Worm (Caenorhabditis elegans) whole organism, L4 larva: Measurements from ENCODE around the gene nhr-115.
A peak's percentile ranks its signal among the peaks of the same experiment; 100 is the strongest.

Experiments
- D1046.2 ChIP-seq: fragments of 200-800 bp; sonication (Bioruptor generic); IDR thresholded peaks from 2 replicates; pipeline ENCODE4 v1.3.6; 2022; ENCODE audit warnings: missing genetic modification characterization, missing compliant biosample characterization
- F10B5.3 ChIP-seq: sonication (generic microtip); optimal IDR thresholded peaks from 2 replicates; lab custom pipeline; 2016; ENCODE audit warnings: mild to moderate bottlenecking, missing genetic modification characterization, missing compliant biosample characterization
- F26F4.8 ChIP-seq: fragments of 200-800 bp; sonication (Bioruptor generic); conservative IDR thresholded peaks from 2 replicates; pipeline ENCODE4 v1.3.6; 2022; ENCODE audit warnings: missing genetic modification characterization, missing compliant biosample characterization
- F37D6.2 ChIP-seq: sonication (generic microtip); optimal IDR thresholded peaks from 2 replicates; lab custom pipeline; 2016; ENCODE audit warnings: mild to moderate bottlenecking, missing genetic modification characterization, missing compliant biosample characterization
- F44E2.7 ChIP-seq: fragments of 200-800 bp; sonication (Bioruptor generic); IDR thresholded peaks from 2 replicates; pipeline ENCODE4 v2.1.2; 2022; ENCODE audit warnings: missing genetic modification characterization, missing compliant biosample characterization
- T20F7.1 ChIP-seq: fragments of 200-800 bp; sonication (Bioruptor generic); optimal IDR thresholded peaks from 2 replicates; lab custom pipeline; 2018; ENCODE audit warnings: mild to moderate bottlenecking, missing genetic modification characterization, missing compliant biosample characterization
- Y48G9A.11 ChIP-seq: fragments of 200-800 bp; sonication (Bioruptor generic); IDR thresholded peaks from 2 replicates; pipeline ENCODE4 v1.3.6; 2022; ENCODE audit warnings: missing genetic modification reagents, missing genetic modification characterization, missing compliant biosample characterization
- ZK337.2 ChIP-seq: fragments of 200-800 bp; sonication (Bioruptor generic); IDR thresholded peaks from 2 replicates; pipeline ENCODE4 v1.3.6; 2022; ENCODE audit warnings: missing genetic modification reagents, missing genetic modification characterization, missing compliant biosample characterization
- ZK546.5 ChIP-seq, 2 experiments: sonication (generic microtip); optimal IDR thresholded peaks; 2 replicates each; lab custom pipeline; 2017; ENCODE audit warnings: missing biosample characterization in 2 of 2, missing genetic modification characterization in 2 of 2
- aha-1 ChIP-seq: fragments of 150-350 bp; peaks from one replicate; lab custom pipeline; 2014; ENCODE audit warnings: missing biosample characterization, missing genetic modification characterization
- ama-1 ChIP-seq: fragments of 150-350 bp; optimal IDR thresholded peaks from 2 replicates; lab custom pipeline; 2014; ENCODE audit warnings: inconsistent platforms, mixed read lengths
- cey-2 ChIP-seq: sonication (generic microtip); optimal IDR thresholded peaks from 3 replicates; lab custom pipeline; 2017; ENCODE audit warnings: missing genetic modification characterization, mild to moderate bottlenecking, missing compliant biosample characterization, antibody characterized with exemption, borderline replicate concordance; ENCODE audit not compliant: insufficient read depth
- ctbp-1 ChIP-seq: fragments of 200-800 bp; sonication (Bioruptor generic); IDR thresholded peaks from 2 replicates; pipeline ENCODE4 v1.3.6; 2022; ENCODE audit warnings: missing genetic modification reagents, missing genetic modification characterization, missing compliant biosample characterization
- daf-12 ChIP-seq: fragments of 150-350 bp; optimal IDR thresholded peaks from 2 replicates; lab custom pipeline; 2014; ENCODE audit warnings: missing biosample characterization, missing genetic modification reagents, missing genetic modification characterization
- daf-16 ChIP-seq, 3 experiments: sonication (generic microtip); optimal IDR thresholded peaks; 2 replicates each; lab custom pipeline; 2016 to 2017; ENCODE audit warnings: missing genetic modification characterization in 3 of 3, missing genetic modification reagents in 3 of 3, mild to moderate bottlenecking in 2 of 3, missing compliant biosample characterization in 2 of 3, missing biosample characterization in 1 of 3, moderate library complexity in 1 of 3
- dmd-8 ChIP-seq: fragments of 200-800 bp; sonication (Bioruptor generic); IDR thresholded peaks from 2 replicates; pipeline ENCODE4 v1.3.6; 2022; ENCODE audit warnings: missing genetic modification characterization, missing compliant biosample characterization
- dve-1 ChIP-seq: sonication (generic microtip); optimal IDR thresholded peaks from 2 replicates; lab custom pipeline; 2017; ENCODE audit warnings: antibody characterized with exemption, mild to moderate bottlenecking, missing genetic modification characterization, missing compliant biosample characterization; ENCODE audit not compliant: insufficient read depth
- egl-27 ChIP-seq: sonication (generic microtip); optimal IDR thresholded peaks from 3 replicates; lab custom pipeline; 2017; ENCODE audit warnings: missing biosample characterization, missing genetic modification reagents, missing genetic modification characterization
- fkh-10 ChIP-seq: fragments of 150-350 bp; optimal IDR thresholded peaks from 2 replicates; lab custom pipeline; 2014; ENCODE audit warnings: missing biosample characterization, missing genetic modification reagents, missing genetic modification characterization
- fos-1 ChIP-seq: fragments of 150-350 bp; optimal IDR thresholded peaks from 2 replicates; lab custom pipeline; 2014; ENCODE audit warnings: missing biosample characterization, missing genetic modification characterization
- hlh-11 ChIP-seq: fragments of 200-800 bp; sonication (Bioruptor generic); optimal IDR thresholded peaks from 2 replicates; lab custom pipeline; 2018; ENCODE audit warnings: mild to moderate bottlenecking, missing genetic modification characterization, missing compliant biosample characterization
- hlh-30 ChIP-seq: sonication (generic microtip); optimal IDR thresholded peaks from 2 replicates; lab custom pipeline; 2017; ENCODE audit warnings: antibody characterized with exemption, mild to moderate bottlenecking, missing genetic modification characterization, missing compliant biosample characterization; ENCODE audit not compliant: insufficient read depth
- jun-1 ChIP-seq: fragments of 150-350 bp; optimal IDR thresholded peaks from 2 replicates; lab custom pipeline; 2014; ENCODE audit warnings: missing biosample characterization, missing genetic modification reagents, missing genetic modification characterization
- lim-7 ChIP-seq: fragments of 200-800 bp; sonication (Bioruptor generic); IDR thresholded peaks from 2 replicates; pipeline ENCODE4 v1.3.6; 2022; ENCODE audit warnings: missing genetic modification characterization, missing compliant biosample characterization
- lin-1 ChIP-seq: fragments of 200-800 bp; sonication (Bioruptor generic); IDR thresholded peaks from 2 replicates; pipeline ENCODE4 v1.3.6; 2022; ENCODE audit warnings: missing genetic modification reagents, missing genetic modification characterization, missing compliant biosample characterization
- lin-38 ChIP-seq: fragments of 200-800 bp; sonication (Bioruptor generic); IDR thresholded peaks from 2 replicates; pipeline ENCODE4 v1.3.6; 2022; ENCODE audit warnings: missing genetic modification reagents, missing genetic modification characterization, missing compliant biosample characterization
- lir-3 ChIP-seq: sonication (generic microtip); optimal IDR thresholded peaks from 2 replicates; lab custom pipeline; 2016; ENCODE audit warnings: mild to moderate bottlenecking, missing genetic modification characterization, missing compliant biosample characterization
- mep-1 ChIP-seq: fragments of 150-350 bp; sonication (generic microtip); optimal IDR thresholded peaks from 3 replicates; lab custom pipeline; 2014; ENCODE audit warnings: missing biosample characterization, missing genetic modification characterization
- mxl-3 ChIP-seq: fragments of 200-800 bp; sonication (Bioruptor generic); optimal IDR thresholded peaks from 2 replicates; lab custom pipeline; 2018; ENCODE audit warnings: mild to moderate bottlenecking, missing genetic modification characterization, missing compliant biosample characterization
- nhr-102 ChIP-seq: sonication (generic microtip); optimal IDR thresholded peaks from 2 replicates; lab custom pipeline; 2016; ENCODE audit warnings: mild to moderate bottlenecking, missing genetic modification characterization, moderate library complexity, missing compliant biosample characterization
- nhr-111 ChIP-seq: fragments of 200-800 bp; sonication (Bioruptor generic); optimal IDR thresholded peaks from 2 replicates; lab custom pipeline; 2018; ENCODE audit warnings: mild to moderate bottlenecking, missing genetic modification characterization, missing compliant biosample characterization
- nhr-28 ChIP-seq: fragments of 150-350 bp; optimal IDR thresholded peaks from 2 replicates; lab custom pipeline; 2014; ENCODE audit warnings: missing biosample characterization, missing genetic modification characterization
- pqm-1 ChIP-seq: sonication (generic microtip); optimal IDR thresholded peaks from 2 replicates; lab custom pipeline; 2017; ENCODE audit warnings: missing biosample characterization, missing genetic modification characterization
- saeg-2 ChIP-seq: fragments of 200-800 bp; sonication (Bioruptor generic); IDR thresholded peaks from 2 replicates; pipeline ENCODE4 v1.3.6; 2022; ENCODE audit warnings: missing genetic modification reagents, missing genetic modification characterization, missing compliant biosample characterization
- set-16 ChIP-seq: fragments of 200-800 bp; sonication (Bioruptor generic); IDR thresholded peaks from 2 replicates; pipeline ENCODE4 v1.3.6; 2022; ENCODE audit warnings: missing genetic modification reagents, missing genetic modification characterization, missing compliant biosample characterization
- skn-1 ChIP-seq: fragments of 150-350 bp; optimal IDR thresholded peaks from 2 replicates; lab custom pipeline; 2014; ENCODE audit warnings: missing biosample characterization, missing genetic modification characterization
- snpc-1.2 ChIP-seq: fragments of 200-800 bp; sonication (Bioruptor generic); IDR thresholded peaks from 2 replicates; pipeline ENCODE4 v1.3.6; 2022; ENCODE audit warnings: missing genetic modification reagents, missing genetic modification characterization, missing compliant biosample characterization
- spr-3 ChIP-seq: fragments of 200-800 bp; sonication (Bioruptor generic); optimal IDR thresholded peaks from 2 replicates; lab custom pipeline; 2018; ENCODE audit warnings: mild to moderate bottlenecking, missing genetic modification characterization, missing compliant biosample characterization
- tra-1 ChIP-seq: fragments of 200-800 bp; sonication (Bioruptor generic); IDR thresholded peaks from 2 replicates; pipeline ENCODE4 v1.3.6; 2022; ENCODE audit warnings: missing genetic modification reagents, missing genetic modification characterization, missing compliant biosample characterization
- unc-39 ChIP-seq: sonication (generic microtip); optimal IDR thresholded peaks from 2 replicates; lab custom pipeline; 2017; ENCODE audit warnings: missing biosample characterization, missing genetic modification characterization
- vab-7 ChIP-seq: fragments of 200-800 bp; sonication (Bioruptor generic); IDR thresholded peaks from 2 replicates; pipeline ENCODE4 v1.3.6; 2022; ENCODE audit warnings: missing genetic modification reagents, missing genetic modification characterization, missing compliant biosample characterization
- zfp-2 ChIP-seq: sonication (generic microtip); optimal IDR thresholded peaks from 2 replicates; lab custom pipeline; 2016; ENCODE audit warnings: mild to moderate bottlenecking, missing genetic modification characterization, missing compliant biosample characterization
- ztf-11 ChIP-seq: fragments of 150-350 bp; optimal IDR thresholded peaks from 2 replicates; lab custom pipeline; 2014; ENCODE audit warnings: missing biosample characterization, missing genetic modification characterization

nhr-115 gene

DNA sequence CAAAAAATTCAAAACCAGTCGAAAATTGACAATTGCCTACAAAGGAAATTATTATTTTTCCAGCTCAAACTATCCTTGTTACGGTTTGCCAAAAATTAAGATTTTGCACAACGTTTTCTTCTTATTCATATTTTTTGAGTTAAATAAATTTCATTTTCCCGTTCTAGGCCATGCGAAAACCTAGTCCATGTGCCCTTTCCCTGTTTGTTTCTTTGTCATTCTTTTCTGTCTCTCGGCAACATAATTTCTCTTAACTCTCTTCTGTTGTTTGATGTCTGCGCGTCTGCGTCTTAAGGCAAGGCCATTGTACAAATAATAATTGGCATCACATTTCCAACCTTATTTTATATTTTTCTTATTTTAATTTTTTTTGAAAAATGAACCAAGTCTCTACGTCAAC, 10.8 kb upstream of the nhr-115 start, which contains the start of gene nhr-228 (continued):
- peak; percentile 90 for TF ChIP-seq aha-1 (tag; lab: Kevin White, UChicago)
- TF ChIP-seq tra-1 = no peak
- peak; percentile 81 for TF ChIP-seq nhr-28 (tag; lab: Kevin White, UChicago)
- no peak for TF ChIP-seq spr-3
- TF ChIP-seq daf-16 (GFP tag; optimal IDR thresholded peaks at IDR 0.05; lab: Kevin White, UChicago) = no peak
- peak; percentile 49 for TF ChIP-seq daf-16 (tag; optimal IDR thresholded peaks at IDR 0.05; lab: Kevin White, UChicago)
- TF ChIP-seq set-16 (GFP tag; lab: Robert Waterston, UW) = no peak
- no peak for TF ChIP-seq F37D6.2 (tag; lab: Kevin White, UChicago)
- no peak for TF ChIP-seq vab-7 (GFP tag; lab: Robert Waterston, UW)
- TF ChIP-seq lim-7 (GFP tag; lab: Robert Waterston, UW) = no peak
- TF ChIP-seq fkh-10 = no peak
- no peak for TF ChIP-seq lin-38
- no peak for TF ChIP-seq ZK546.5 (tag; optimal IDR thresholded peaks at IDR 0.05; lab: Kevin White, UChicago)

DNA sequence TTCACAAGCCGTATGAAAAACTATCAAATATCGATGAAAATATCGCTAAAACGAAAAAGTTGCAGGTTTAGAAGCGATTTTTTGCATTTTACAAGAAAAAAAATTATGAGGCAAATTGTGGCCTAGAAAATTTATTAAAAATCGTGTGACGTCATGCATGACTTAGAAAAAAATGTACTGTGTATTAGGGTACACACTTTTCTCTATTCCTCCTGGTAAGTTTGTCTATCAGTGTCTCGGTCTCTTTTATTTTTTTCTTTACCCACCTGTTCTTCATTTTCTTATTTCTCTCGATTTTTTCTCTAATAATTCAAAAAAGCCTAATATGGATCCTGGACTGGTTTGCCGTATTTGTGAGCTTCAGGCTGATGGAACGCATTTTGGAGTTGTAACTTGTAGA, 7.2 kb upstream of the nhr-115 start, which contains the start of gene nhr-227:
TSS of gene nhr-227 (plus strand) at position 326 of the 400 bp plus-strand sequence.
- TF ChIP-seq zfp-2 (tag; lab: Kevin White, UChicago) = no peak
- no peak for TF ChIP-seq F26F4.8 (GFP tag; lab: Robert Waterston, UW)
- no peak for TF ChIP-seq saeg-2 (GFP tag; lab: Robert Waterston, UW)
- no peak for TF ChIP-seq lin-1 (GFP tag; lab: Robert Waterston, UW)
- peak; percentile 33 for TF ChIP-seq T20F7.1 (GFP tag; lab: Kevin White, UChicago)
- no peak for TF ChIP-seq egl-27 (tag; lab: Kevin White, UChicago)
- TF ChIP-seq dmd-8 (GFP tag; lab: Robert Waterston, UW) = no peak
- no peak for TF ChIP-seq nhr-102
- no peak for TF ChIP-seq snpc-1.2 (GFP tag; lab: Robert Waterston, UW)
- TF ChIP-seq hlh-30 (tag; lab: Kevin White, UChicago) = peak; percentile 12
- TF ChIP-seq ZK337.2 (GFP tag; lab: Robert Waterston, UW) = no peak
- peak; percentile 51 for TF ChIP-seq nhr-28 (tag; lab: Kevin White, UChicago)
- TF ChIP-seq aha-1 (tag; lab: Kevin White, UChicago) = peak; percentile 75
- no peak for TF ChIP-seq mep-1
- no peak for TF ChIP-seq D1046.2
- no peak for TF ChIP-seq lir-3 (tag; lab: Kevin White, UChicago)
- TF ChIP-seq ztf-11 = no peak
- TF ChIP-seq dve-1 (tag; lab: Kevin White, UChicago) = peak; percentile 31
- no peak for TF ChIP-seq unc-39 (tag; lab: Kevin White, UChicago)
- TF ChIP-seq jun-1 = no peak

- TF ChIP-seq dve-1 (tag; lab: Kevin White, UChicago) (peak; percentile 8), mep-1 (no peak)
Measured at ce11 chrV:2290329-2290728, 2.0 kb upstream of the nhr-115 start, which contains the start of gene nhr-225. Gene nhr-225 (minus strand): TSS chrV:2290474.

DNA sequence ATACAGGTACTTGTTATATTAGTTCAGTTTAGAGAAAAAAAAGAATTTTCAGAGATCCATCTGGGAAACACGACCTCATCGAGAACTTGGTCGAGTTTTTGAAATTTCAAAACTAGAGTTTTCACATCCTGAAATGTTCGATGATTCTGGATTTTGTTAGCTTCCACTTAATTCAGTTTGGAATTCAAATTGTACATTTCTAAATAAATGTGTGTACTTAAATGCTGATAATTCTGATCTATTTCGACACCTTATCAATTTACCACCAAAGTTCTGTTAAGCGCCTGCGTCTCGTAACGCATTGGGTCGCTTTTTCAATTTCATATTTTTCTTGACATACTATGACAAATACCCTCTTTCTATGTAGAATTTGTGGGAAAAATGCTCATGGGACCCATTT, 2.2 kb downstream of the nhr-115 start, which contains the start of gene nhr-226:
TSS of gene nhr-226 (plus strand) at position 301 of the 400 bp plus-strand sequence.
- TF ChIP-seq pqm-1 (tag; lab: Kevin White, UChicago) = peak; percentile 13
- no peak for TF ChIP-seq fos-1

- TF ChIP-seq Y48G9A.11 (GFP tag; lab: Robert Waterston, UW) (no peak), daf-16 (GFP tag; optimal IDR thresholded peaks at IDR 0.05; lab: Kevin White, UChicago) (no peak), daf-16 (tag; optimal IDR thresholded peaks at IDR 0.05; lab: Kevin White, UChicago) (no peak), F44E2.7 (GFP tag; lab: Robert Waterston, UW) (no peak), skn-1 (tag; lab: Kevin White, UChicago) (no peak), cey-2 (tag; lab: Kevin White, UChicago) (no peak), ztf-11 (no peak), daf-12 (tag; lab: Kevin White, UChicago) (no peak), nhr-111 (GFP tag; lab: Kevin White, UChicago) (no peak), hlh-11 (tag; lab: Kevin White, UChicago) (no peak), mxl-3 (GFP tag; lab: Kevin White, UChicago) (no peak), ama-1 (lab: Kevin White, UChicago) (no peak), F10B5.3 (tag; lab: Kevin White, UChicago) (no peak), unc-39 (tag; lab: Kevin White, UChicago) (no peak), lim-7 (GFP tag; lab: Robert Waterston, UW) (no peak), T20F7.1 (GFP tag; lab: Kevin White, UChicago) (no peak), ctbp-1 (GFP tag; lab: Robert Waterston, UW) (no peak), nhr-28 (tag; lab: Kevin White, UChicago) (no peak)
Measured at ce11 chrV:2300905-2301304, 8.6 kb downstream of the nhr-115 start, which contains the start of gene Y19D10B.8. Gene Y19D10B.8 (minus strand): TSS chrV:2301005.
